Worm (Caenorhabditis elegans): ENCODE measurements around the gene fbxb-47.

ce11 chrII:1668913-1669312 is 34.4 kb downstream of the fbxb-47 start, which contains the start of gene srw-97:
- TF ChIP-seq klf-2 (GFP tag; conservative IDR thresholded peaks at IDR 0.05) (no peak), tab-1 (GFP tag; IDR thresholded peaks at IDR 0.05) (no peak), flt-1 (GFP tag; IDR thresholded peaks at IDR 0.05) (no peak), ztf-23 (GFP tag; IDR thresholded peaks at IDR 0.05) (no peak), ztf-29 (GFP tag; IDR thresholded peaks at IDR 0.05) (no peak), T22C8.4 (GFP tag; IDR thresholded peaks at IDR 0.05) (no peak), cog-1 (tag; optimal IDR thresholded peaks at IDR 0.05) (no peak)
